Worm (Caenorhabditis elegans): ENCODE measurements around the gene str-115.

Gene str-115

DNA sequence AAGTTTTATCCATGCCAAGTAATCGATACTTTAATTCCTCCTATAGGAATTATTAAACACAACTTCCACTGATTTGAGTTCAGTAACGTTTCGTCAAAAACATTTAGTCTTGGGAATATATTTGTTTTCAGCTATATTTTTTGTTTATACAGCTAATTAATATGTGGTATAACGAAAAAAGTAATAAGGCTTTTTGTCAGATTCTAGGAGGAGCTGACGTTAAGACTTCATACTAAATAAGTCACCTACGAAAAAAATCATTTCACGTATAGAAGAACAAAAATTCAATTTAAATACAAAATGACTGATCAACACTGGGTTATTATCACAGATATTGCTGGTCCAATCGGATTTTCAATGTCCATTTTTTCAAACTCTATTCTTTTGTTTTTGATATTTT is at the start of gene str-115:
TSS of gene str-115 (plus strand) at position 301 of the 400 bp plus-strand sequence.
- TF ChIP-seq ztf-11 (tag; optimal IDR thresholded peaks at IDR 0.05): no peak
- no peak for TF ChIP-seq xbp-1 (tag; optimal IDR thresholded peaks at IDR 0.05)
- TF ChIP-seq rnt-1 (tag; optimal IDR thresholded peaks at IDR 0.05): no peak
- TF ChIP-seq elt-3 (tag; optimal IDR thresholded peaks at IDR 0.05): no peak
- TF ChIP-seq nhr-20 (tag; optimal IDR thresholded peaks at IDR 0.05): no peak
- no peak for TF ChIP-seq egl-13 (tag; optimal IDR thresholded peaks at IDR 0.05)
- no peak for TF ChIP-seq elt-2 (tag; optimal IDR thresholded peaks at IDR 0.05)
- no peak for TF ChIP-seq nhr-84 (tag; optimal IDR thresholded peaks at IDR 0.05)
- no peak for TF ChIP-seq lin-14 (GFP tag; optimal IDR thresholded peaks at IDR 0.05)
- no peak for TF ChIP-seq lin-13 (GFP tag; optimal IDR thresholded peaks at IDR 0.05)
- TF ChIP-seq ceh-90 (tag; optimal IDR thresholded peaks at IDR 0.05): no peak
- TF ChIP-seq ceh-82 (tag; optimal IDR thresholded peaks at IDR 0.05): no peak
- TF ChIP-seq dpl-1 (GFP tag; optimal IDR thresholded peaks at IDR 0.05): no peak
- no peak for TF ChIP-seq sup-37 (GFP tag; optimal IDR thresholded peaks at IDR 0.05)
- TF ChIP-seq ets-5 (GFP tag; IDR thresholded peaks at IDR 0.05): no peak
- TF ChIP-seq fkh-8 (tag; optimal IDR thresholded peaks at IDR 0.05): no peak

DNA sequence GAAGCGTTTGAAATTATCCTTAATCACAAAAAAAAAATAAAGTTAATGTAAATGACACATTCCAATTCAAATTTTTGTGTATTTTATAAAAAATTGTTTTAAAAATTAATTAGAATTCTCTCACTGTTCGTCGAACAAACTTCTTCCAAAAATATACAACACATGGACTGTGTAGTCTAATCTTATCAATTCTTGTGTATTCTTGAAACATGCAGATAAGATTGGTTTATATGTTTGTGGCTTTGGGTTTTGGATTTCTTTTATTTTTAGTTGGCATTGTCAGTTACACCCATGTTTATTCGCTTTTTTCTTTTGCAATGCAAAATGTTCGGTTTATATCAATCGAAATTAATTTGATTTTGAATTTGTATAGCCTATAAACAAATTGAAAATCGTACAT is 48.5 kb upstream of the str-115 start:
- peak in 2 of 6 experiments; percentile 44 to 83 for TF ChIP-seq elt-3 (tag; optimal IDR thresholded peaks at IDR 0.05)
- no peak for TF ChIP-seq elt-2 (tag; optimal IDR thresholded peaks at IDR 0.05)
- no peak for TF ChIP-seq efl-1 (optimal IDR thresholded peaks at IDR 0.05)
- TF ChIP-seq efl-1 (GFP tag; optimal IDR thresholded peaks at IDR 0.05 in 1 of 2): no peak

DNA sequence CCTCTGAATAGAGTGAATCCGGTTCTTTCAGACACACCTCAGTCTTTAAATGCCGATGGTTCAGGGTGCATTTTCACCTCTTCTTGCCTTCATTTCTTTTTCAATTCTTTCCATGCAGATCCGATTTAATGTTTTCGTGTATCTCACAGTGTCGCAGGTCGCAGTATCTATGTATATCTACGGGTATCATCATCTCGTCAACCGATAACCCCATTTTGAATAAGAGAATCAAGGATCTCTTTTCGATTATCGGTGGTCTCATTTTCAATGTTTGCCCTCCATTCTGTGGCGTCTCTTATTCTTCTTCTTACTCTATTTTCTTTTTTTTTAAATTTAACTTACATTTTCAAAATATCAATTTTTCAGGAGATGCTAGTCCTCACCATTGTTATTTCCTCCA is 48.0 kb upstream of the str-115 start, which contains the start of gene T19B10.2:
TSS of gene T19B10.2 (plus strand) at position 367 of the 400 bp plus-strand sequence.
- no peak for TF ChIP-seq pax-3 (tag; optimal IDR thresholded peaks at IDR 0.05)
- TF ChIP-seq elt-3 (tag; optimal IDR thresholded peaks at IDR 0.05): peak in 1 of 6 experiments; percentile 15
- peak; percentile 84 for TF ChIP-seq blmp-1 (tag; optimal IDR thresholded peaks at IDR 0.05)
- TF ChIP-seq nhr-84 (tag; optimal IDR thresholded peaks at IDR 0.05): no peak

DNA sequence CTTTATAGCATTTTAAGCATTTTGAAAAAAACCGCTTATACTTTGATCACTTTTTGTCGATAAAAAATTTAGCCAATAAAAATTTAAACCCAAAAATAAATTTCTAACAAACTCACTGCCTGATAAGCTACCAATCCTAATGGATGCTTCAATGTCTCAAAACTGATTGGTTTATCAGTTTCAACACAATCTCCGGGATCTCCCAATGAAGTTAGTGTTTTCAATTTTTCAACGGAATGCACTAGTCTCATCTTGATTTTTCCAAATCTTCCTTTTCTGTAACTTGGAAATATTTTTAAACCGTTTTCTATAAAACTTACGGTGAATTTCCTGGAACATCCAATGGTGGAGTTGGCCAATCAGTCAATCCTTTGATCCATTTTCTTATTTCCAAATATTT is 45.2 kb upstream of the str-115 start:
- TF ChIP-seq C16A3.4 (tag; optimal IDR thresholded peaks at IDR 0.05) (no peak), nhr-19 (GFP tag; conservative IDR thresholded peaks at IDR 0.05) (no peak), unc-130 (tag; optimal IDR thresholded peaks at IDR 0.05) (no peak), lin-39 (tag; optimal IDR thresholded peaks at IDR 0.05) (no peak), alr-1 (tag; optimal IDR thresholded peaks at IDR 0.05; ENCODE audit: borderline replicate concordance) (no peak)

DNA sequence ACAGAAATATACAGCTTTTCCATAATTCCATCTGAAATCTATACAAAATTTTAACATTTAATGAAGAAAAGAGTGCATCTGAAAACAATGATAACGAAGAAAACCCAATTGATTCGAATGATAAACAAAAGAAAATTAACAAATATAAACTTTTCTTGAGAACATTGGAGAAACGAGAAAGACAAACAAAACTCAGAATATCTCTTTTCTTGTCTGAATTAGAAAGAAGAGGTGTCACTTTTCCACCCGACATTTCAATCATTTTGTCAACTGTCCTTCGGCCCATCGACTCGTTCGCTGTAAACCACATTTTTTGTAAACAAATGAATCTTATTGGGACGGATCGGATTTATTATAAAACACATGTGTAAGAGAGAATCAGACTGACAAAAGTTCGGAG is 42.9 kb upstream of the str-115 start, which contains the start of gene bgal-1:
TSS of gene bgal-1 (minus strand) at position 38 of the 400 bp plus-strand sequence.
- no peak for TF ChIP-seq mab-9 (GFP tag; IDR thresholded peaks at IDR 0.05)
- no peak for TF ChIP-seq ceh-82 (tag; optimal IDR thresholded peaks at IDR 0.05)
- no peak for TF ChIP-seq vab-15 (tag; optimal IDR thresholded peaks at IDR 0.05)
- TF ChIP-seq nhr-90 (tag; optimal IDR thresholded peaks at IDR 0.05; ENCODE audit: poor library complexity): peak; percentile 15
- peak; percentile 7 to 9 for TF ChIP-seq lsy-2 (tag; optimal IDR thresholded peaks at IDR 0.05)
- no peak for TF ChIP-seq nhr-71 (tag; optimal IDR thresholded peaks at IDR 0.05)
- TF ChIP-seq pax-3 (tag; optimal IDR thresholded peaks at IDR 0.05): no peak
- TF ChIP-seq nhr-84 (tag; optimal IDR thresholded peaks at IDR 0.05): no peak
- TF ChIP-seq lin-13 (GFP tag; optimal IDR thresholded peaks at IDR 0.05): no peak
- TF ChIP-seq snu-23 (GFP tag; optimal IDR thresholded peaks at IDR 0.05): peak; percentile 16
- no peak for TF ChIP-seq C04F5.9 (tag; optimal IDR thresholded peaks at IDR 0.05)
- no peak for TF ChIP-seq unc-98 (GFP tag; IDR thresholded peaks at IDR 0.05)
- peak; percentile 65 for TF ChIP-seq ama-1 (optimal IDR thresholded peaks at IDR 0.05)
- TF ChIP-seq rnt-1 (tag; optimal IDR thresholded peaks at IDR 0.05): no peak
- no peak for TF ChIP-seq hlh-4 (tag; optimal IDR thresholded peaks at IDR 0.05)
- TF ChIP-seq sptf-1 (tag; optimal IDR thresholded peaks at IDR 0.05): no peak
- no peak for TF ChIP-seq elt-2 (tag; optimal IDR thresholded peaks at IDR 0.05)
- TF ChIP-seq mef-2 (tag; optimal IDR thresholded peaks at IDR 0.05): no peak
- TF ChIP-seq nhr-20 (tag; optimal IDR thresholded peaks at IDR 0.05): no peak
- TF ChIP-seq lin-39 (tag; optimal IDR thresholded peaks at IDR 0.05): no peak
- peak; percentile 37 for TF ChIP-seq lin-14 (GFP tag; optimal IDR thresholded peaks at IDR 0.05)
- TF ChIP-seq hlh-17 (GFP tag; optimal IDR thresholded peaks at IDR 0.05; ENCODE audit: borderline replicate concordance): no peak
- TF ChIP-seq nhr-77 (tag; optimal IDR thresholded peaks at IDR 0.05): no peak
- no peak for TF ChIP-seq fkh-8 (tag; optimal IDR thresholded peaks at IDR 0.05)
- TF ChIP-seq C16A3.4 (tag; optimal IDR thresholded peaks at IDR 0.05): no peak
- TF ChIP-seq F16B12.6 (tag; optimal IDR thresholded peaks at IDR 0.05): no peak
- TF ChIP-seq hpl-2 (GFP tag; optimal IDR thresholded peaks at IDR 0.05): no peak
- no peak for TF ChIP-seq ces-1 (GFP tag; optimal IDR thresholded peaks at IDR 0.05)
- no peak for TF ChIP-seq unc-62 (GFP tag; optimal IDR thresholded peaks at IDR 0.05)
- TF ChIP-seq mep-1 (tag; optimal IDR thresholded peaks at IDR 0.05): peak; percentile 7
